Fruit fly (Drosophila melanogaster): Measurements from ENCODE around the gene Ir87a.

dm6 chr3R:13415186-13415585 is 4.9 kb upstream of the Ir87a start, which contains the start of gene yellow-e:
- TF ChIP-seq lola (GFP tag; optimal IDR thresholded peaks at IDR 0.05): no peak
- TF ChIP-seq Sp1 (GFP tag; optimal IDR thresholded peaks at IDR 0.05): no peak
